Worm (Caenorhabditis elegans) whole organism, L4 larva: ENCODE measurements around the gene T28A8.4.

ENCODE experiments used
- D1046.2 ChIP-seq: fragments of 200-800 bp; sonication (Bioruptor generic); IDR thresholded peaks from 2 replicates; pipeline ENCODE4 v1.3.6; 2022; ENCODE audit warnings: missing genetic modification characterization, missing compliant biosample characterization
- F10B5.3 ChIP-seq: sonication (generic microtip); optimal IDR thresholded peaks from 2 replicates; lab custom pipeline; 2016; ENCODE audit warnings: mild to moderate bottlenecking, missing genetic modification characterization, missing compliant biosample characterization
- F37D6.2 ChIP-seq: sonication (generic microtip); optimal IDR thresholded peaks from 2 replicates; lab custom pipeline; 2016; ENCODE audit warnings: mild to moderate bottlenecking, missing genetic modification characterization, missing compliant biosample characterization
- F44E2.7 ChIP-seq: fragments of 200-800 bp; sonication (Bioruptor generic); IDR thresholded peaks from 2 replicates; pipeline ENCODE4 v2.1.2; 2022; ENCODE audit warnings: missing genetic modification characterization, missing compliant biosample characterization
- F49E8.2 ChIP-seq: sonication (generic microtip); optimal IDR thresholded peaks from 2 replicates; lab custom pipeline; 2016; ENCODE audit warnings: missing compliant biosample characterization, mild to moderate bottlenecking, missing genetic modification characterization, borderline replicate concordance
- R02D3.7 ChIP-seq: fragments of 150-350 bp; sonication (generic microtip); optimal IDR thresholded peaks from 3 replicates; lab custom pipeline; 2014; ENCODE audit warnings: missing biosample characterization, missing genetic modification characterization
- T26A8.4 ChIP-seq: fragments of 200-800 bp; sonication (Bioruptor generic); IDR thresholded peaks from 2 replicates; pipeline ENCODE4 v1.3.6; 2022; ENCODE audit warnings: missing genetic modification characterization, missing compliant biosample characterization
- Y48G9A.11 ChIP-seq: fragments of 200-800 bp; sonication (Bioruptor generic); IDR thresholded peaks from 2 replicates; pipeline ENCODE4 v1.3.6; 2022; ENCODE audit warnings: missing genetic modification reagents, missing genetic modification characterization, missing compliant biosample characterization
- ZK337.2 ChIP-seq: fragments of 200-800 bp; sonication (Bioruptor generic); IDR thresholded peaks from 2 replicates; pipeline ENCODE4 v1.3.6; 2022; ENCODE audit warnings: missing genetic modification reagents, missing genetic modification characterization, missing compliant biosample characterization
- ZK546.5 ChIP-seq, 2 experiments: sonication (generic microtip); optimal IDR thresholded peaks; 2 replicates each; lab custom pipeline; 2017; ENCODE audit warnings: missing biosample characterization in 2 of 2, missing genetic modification characterization in 2 of 2
- aha-1 ChIP-seq: fragments of 150-350 bp; peaks from one replicate; lab custom pipeline; 2014; ENCODE audit warnings: missing biosample characterization, missing genetic modification characterization
- ama-1 ChIP-seq: fragments of 150-350 bp; optimal IDR thresholded peaks from 2 replicates; lab custom pipeline; 2014; ENCODE audit warnings: inconsistent platforms, mixed read lengths
- ceh-62 ChIP-seq: sonication (generic microtip); optimal IDR thresholded peaks from 2 replicates; lab custom pipeline; 2017; ENCODE audit warnings: missing biosample characterization, missing genetic modification characterization
- ceh-82 ChIP-seq: sonication (generic microtip); optimal IDR thresholded peaks from 2 replicates; lab custom pipeline; 2017; ENCODE audit warnings: missing biosample characterization, missing genetic modification characterization
- ces-1 ChIP-seq: fragments of 150-350 bp; sonication (generic microtip); optimal IDR thresholded peaks from 4 replicates; lab custom pipeline; 2014; ENCODE audit warnings: missing biosample characterization, missing genetic modification reagents, missing genetic modification characterization
- daf-16 ChIP-seq, 3 experiments: sonication (generic microtip); optimal IDR thresholded peaks; 2 replicates each; lab custom pipeline; 2016 to 2017; ENCODE audit warnings: missing genetic modification characterization in 3 of 3, missing genetic modification reagents in 3 of 3, mild to moderate bottlenecking in 2 of 3, missing compliant biosample characterization in 2 of 3, missing biosample characterization in 1 of 3, moderate library complexity in 1 of 3
- daf-8 ChIP-seq: fragments of 200-800 bp; sonication (Bioruptor generic); IDR thresholded peaks from 2 replicates; pipeline ENCODE4 v1.3.6; 2022; ENCODE audit warnings: missing genetic modification characterization, missing compliant biosample characterization
- dmd-9 ChIP-seq: fragments of 200-800 bp; sonication (Bioruptor generic); IDR thresholded peaks from 2 replicates; pipeline ENCODE4 v1.3.6; 2022; ENCODE audit warnings: missing genetic modification reagents, missing genetic modification characterization, missing compliant biosample characterization
- duxl-1 ChIP-seq: sonication (generic microtip); optimal IDR thresholded peaks from 2 replicates; lab custom pipeline; 2016; ENCODE audit warnings: mild to moderate bottlenecking, missing genetic modification characterization, moderate library complexity, missing compliant biosample characterization; ENCODE audit not compliant: poor library complexity
- egl-43 ChIP-seq: fragments of 200-800 bp; sonication (Bioruptor generic); IDR thresholded peaks from 2 replicates; pipeline ENCODE4 v1.3.6; 2022; ENCODE audit warnings: missing genetic modification reagents, missing genetic modification characterization, missing compliant biosample characterization
- fos-1 ChIP-seq: fragments of 150-350 bp; optimal IDR thresholded peaks from 2 replicates; lab custom pipeline; 2014; ENCODE audit warnings: missing biosample characterization, missing genetic modification characterization
- gei-8 ChIP-seq: fragments of 200-800 bp; sonication (Bioruptor generic); optimal IDR thresholded peaks from 2 replicates; lab custom pipeline; 2018; ENCODE audit warnings: mild to moderate bottlenecking, missing genetic modification characterization, missing compliant biosample characterization
- hlh-11 ChIP-seq: fragments of 200-800 bp; sonication (Bioruptor generic); optimal IDR thresholded peaks from 2 replicates; lab custom pipeline; 2018; ENCODE audit warnings: mild to moderate bottlenecking, missing genetic modification characterization, missing compliant biosample characterization
- hlh-30 ChIP-seq: sonication (generic microtip); optimal IDR thresholded peaks from 2 replicates; lab custom pipeline; 2017; ENCODE audit warnings: antibody characterized with exemption, mild to moderate bottlenecking, missing genetic modification characterization, missing compliant biosample characterization; ENCODE audit not compliant: insufficient read depth
- jun-1 ChIP-seq: fragments of 150-350 bp; optimal IDR thresholded peaks from 2 replicates; lab custom pipeline; 2014; ENCODE audit warnings: missing biosample characterization, missing genetic modification reagents, missing genetic modification characterization
- lin-13 ChIP-seq: fragments of 150-350 bp; optimal IDR thresholded peaks from 2 replicates; lab custom pipeline; 2014; ENCODE audit warnings: missing biosample characterization, missing genetic modification reagents, missing genetic modification characterization
- lin-38 ChIP-seq: fragments of 200-800 bp; sonication (Bioruptor generic); IDR thresholded peaks from 2 replicates; pipeline ENCODE4 v1.3.6; 2022; ENCODE audit warnings: missing genetic modification reagents, missing genetic modification characterization, missing compliant biosample characterization
- lin-39 ChIP-seq: fragments of 150-350 bp; optimal IDR thresholded peaks from 2 replicates; lab custom pipeline; 2014; ENCODE audit warnings: missing biosample characterization, missing genetic modification reagents, missing genetic modification characterization
- lir-3 ChIP-seq: sonication (generic microtip); optimal IDR thresholded peaks from 2 replicates; lab custom pipeline; 2016; ENCODE audit warnings: mild to moderate bottlenecking, missing genetic modification characterization, missing compliant biosample characterization
- madf-5 ChIP-seq, 2 experiments: fragments of 200-800 bp; sonication (Bioruptor generic); IDR thresholded peaks; 2 replicates each; pipeline ENCODE4 v1.3.6; 2022; ENCODE audit warnings: missing compliant biosample characterization in 2 of 2, missing genetic modification characterization in 2 of 2
- mdl-1 ChIP-seq, 2 experiments: fragments of 150-350 bp in 1 of 2; sonication (generic microtip) in 1 of 2; optimal IDR thresholded peaks; 2 replicates each; lab custom pipeline; 2014 to 2017; ENCODE audit warnings: missing biosample characterization in 2 of 2, missing genetic modification characterization in 2 of 2
- mes-2 ChIP-seq: sonication (generic microtip); optimal IDR thresholded peaks from 2 replicates; lab custom pipeline; 2016; ENCODE audit warnings: missing genotype, mild to moderate bottlenecking, missing genetic modification characterization, missing compliant biosample characterization; ENCODE audit not compliant: poor library complexity, severe bottlenecking
- mxl-2 ChIP-seq: fragments of 200-800 bp; sonication (Bioruptor generic); conservative IDR thresholded peaks from 2 replicates; pipeline ENCODE4 v1.3.6; 2022; ENCODE audit warnings: missing genetic modification reagents, missing genetic modification characterization, missing compliant biosample characterization
- nhr-102 ChIP-seq: sonication (generic microtip); optimal IDR thresholded peaks from 2 replicates; lab custom pipeline; 2016; ENCODE audit warnings: mild to moderate bottlenecking, missing genetic modification characterization, moderate library complexity, missing compliant biosample characterization
- nhr-11 ChIP-seq: fragments of 150-350 bp; optimal IDR thresholded peaks from 2 replicates; lab custom pipeline; 2014; ENCODE audit warnings: missing biosample characterization, missing genetic modification characterization
- nhr-28 ChIP-seq: fragments of 150-350 bp; optimal IDR thresholded peaks from 2 replicates; lab custom pipeline; 2014; ENCODE audit warnings: missing biosample characterization, missing genetic modification characterization
- nhr-42 ChIP-seq: fragments of 200-800 bp; sonication (Bioruptor generic); IDR thresholded peaks from 2 replicates; pipeline ENCODE4 v1.3.6; 2022; ENCODE audit warnings: missing genetic modification characterization, missing compliant biosample characterization
- nhr-77 ChIP-seq: fragments of 150-350 bp; optimal IDR thresholded peaks from 2 replicates; lab custom pipeline; 2014; ENCODE audit warnings: missing biosample characterization, missing genetic modification characterization
- saeg-2 ChIP-seq: fragments of 200-800 bp; sonication (Bioruptor generic); IDR thresholded peaks from 2 replicates; pipeline ENCODE4 v1.3.6; 2022; ENCODE audit warnings: missing genetic modification reagents, missing genetic modification characterization, missing compliant biosample characterization
- sdz-12 ChIP-seq: fragments of 200-800 bp; sonication (Bioruptor generic); optimal IDR thresholded peaks from 2 replicates; lab custom pipeline; 2018; ENCODE audit warnings: mild to moderate bottlenecking, missing genetic modification characterization, missing compliant biosample characterization
- set-16 ChIP-seq: fragments of 200-800 bp; sonication (Bioruptor generic); IDR thresholded peaks from 2 replicates; pipeline ENCODE4 v1.3.6; 2022; ENCODE audit warnings: missing genetic modification reagents, missing genetic modification characterization, missing compliant biosample characterization
- snpc-1.2 ChIP-seq: fragments of 200-800 bp; sonication (Bioruptor generic); IDR thresholded peaks from 2 replicates; pipeline ENCODE4 v1.3.6; 2022; ENCODE audit warnings: missing genetic modification reagents, missing genetic modification characterization, missing compliant biosample characterization
- tra-1 ChIP-seq: fragments of 200-800 bp; sonication (Bioruptor generic); IDR thresholded peaks from 2 replicates; pipeline ENCODE4 v1.3.6; 2022; ENCODE audit warnings: missing genetic modification reagents, missing genetic modification characterization, missing compliant biosample characterization
- unc-62 ChIP-seq, 3 experiments: fragments of 150-350 bp in 1 of 3; sonication (generic microtip); optimal IDR thresholded peaks in 2 of 3; peaks in 1 of 3; 1 replicate in 1 of 3; 2 replicates in 2 of 3; lab custom pipeline; 2014 to 2017; ENCODE audit warnings: missing biosample characterization in 3 of 3, missing genetic modification characterization in 3 of 3, missing genetic modification reagents in 3 of 3, missing genotype in 1 of 3
- zag-1 ChIP-seq: fragments of 150-350 bp; optimal IDR thresholded peaks from 2 replicates; lab custom pipeline; 2014; ENCODE audit warnings: missing biosample characterization, missing genetic modification characterization
- zfp-3 ChIP-seq: fragments of 200-800 bp; sonication (Bioruptor generic); conservative IDR thresholded peaks from 2 replicates; pipeline ENCODE4 v1.3.6; 2022; ENCODE audit warnings: missing genetic modification reagents, missing genetic modification characterization, missing compliant biosample characterization
- zip-11 ChIP-seq: fragments of 200-800 bp; sonication (Bioruptor generic); IDR thresholded peaks from 2 replicates; pipeline ENCODE4 v1.3.6; 2022; ENCODE audit warnings: missing genetic modification characterization, missing compliant biosample characterization
- ztf-11 ChIP-seq: fragments of 150-350 bp; optimal IDR thresholded peaks from 2 replicates; lab custom pipeline; 2014; ENCODE audit warnings: missing biosample characterization, missing genetic modification characterization

Gene T28A8.4

DNA sequence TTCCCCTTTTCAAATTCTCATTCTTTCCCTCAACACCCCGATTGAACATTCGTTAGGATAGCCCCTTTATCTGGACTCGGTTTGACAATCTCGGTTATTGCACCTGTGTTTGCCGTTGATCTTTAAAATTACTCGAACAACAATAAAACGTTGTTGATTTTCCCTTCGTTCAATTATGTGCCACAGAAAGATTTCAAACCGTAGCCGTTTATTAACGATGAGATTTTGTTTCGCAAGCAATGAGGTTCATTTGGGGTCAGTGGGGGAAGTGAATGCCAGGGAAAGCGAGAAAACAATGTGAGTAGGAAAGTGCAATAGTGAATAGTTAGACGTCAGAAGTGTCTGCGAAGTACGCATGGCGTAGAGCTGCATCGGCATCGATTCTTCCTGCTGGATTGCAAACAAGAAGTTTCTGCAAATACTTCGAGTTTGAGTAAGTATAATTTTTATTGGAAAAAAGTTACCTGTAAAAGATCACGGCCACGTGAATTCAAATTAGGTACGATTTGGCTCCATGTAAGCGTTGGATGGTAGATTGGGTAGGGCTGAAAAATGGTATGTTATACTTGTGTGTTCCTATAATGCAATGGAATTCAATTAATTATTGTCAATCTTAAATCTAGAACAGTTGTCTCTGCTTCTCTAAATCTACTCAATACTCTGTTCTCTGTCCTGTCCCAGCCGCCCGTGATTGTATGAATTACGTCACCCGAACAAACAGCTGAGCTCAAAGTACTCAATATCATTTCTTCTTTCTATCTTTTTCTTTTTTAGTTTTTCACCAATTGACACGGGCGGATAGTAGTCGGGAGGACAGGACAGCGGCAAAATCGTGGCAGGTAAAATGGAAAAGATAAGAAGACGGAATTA lies 38.8 kb upstream of the T28A8.4 start, which contains the start of gene kel-3 (continued):
- TF ChIP-seq set-16 (GFP tag; lab: Robert Waterston, UW) = no peak
- no peak for TF ChIP-seq ceh-82 (tag; lab: Kevin White, UChicago)
- peak; percentile 74 for TF ChIP-seq nhr-11
- no peak for TF ChIP-seq R02D3.7 (tag; lab: Kevin White, UChicago)
- TF ChIP-seq dmd-9 = peak; percentile 67
- no peak for TF ChIP-seq ZK337.2 (GFP tag; lab: Robert Waterston, UW)
- TF ChIP-seq ama-1 = peak; percentile 99
- peak; percentile 24 to 47 for TF ChIP-seq mdl-1 (tag; optimal IDR thresholded peaks at IDR 0.05; lab: Kevin White, UChicago)
- peak; percentile 91 for TF ChIP-seq aha-1 (tag; lab: Kevin White, UChicago)
- TF ChIP-seq snpc-1.2 (GFP tag; lab: Robert Waterston, UW) = peak; percentile 72
- TF ChIP-seq D1046.2 (GFP tag; lab: Robert Waterston, UW) = peak; percentile 67; the same call in 1 of the 2 replicates
- TF ChIP-seq tra-1 = peak; percentile 70
- peak; percentile 70 for TF ChIP-seq egl-43 (GFP tag; lab: Robert Waterston, UW)
- TF ChIP-seq jun-1 (tag; lab: Kevin White, UChicago) = no peak
- TF ChIP-seq F37D6.2 (tag; lab: Kevin White, UChicago) = no peak
- TF ChIP-seq T26A8.4 (GFP tag; lab: Robert Waterston, UW) = peak; percentile 93
- TF ChIP-seq zip-11 (GFP tag; lab: Robert Waterston, UW) = 0 out of 2 replicates have a peak, but pooled peaks have one; percentile 17
- peak; percentile 70 for TF ChIP-seq mes-2 (tag; lab: Kevin White, UChicago)
- TF ChIP-seq gei-8 = peak; percentile 88
- TF ChIP-seq fos-1 (tag; lab: Kevin White, UChicago) = peak; percentile 41
- peak; percentile 96 for TF ChIP-seq zfp-3 (GFP tag; lab: Robert Waterston, UW)
- TF ChIP-seq ceh-62 (tag; lab: Kevin White, UChicago) = no peak
- peak in 1 of 2 experiments; percentile 91 for TF ChIP-seq unc-62 (GFP tag; optimal IDR thresholded peaks at IDR 0.05 in 1 of 2; lab: Kevin White, UChicago)
- no peak for TF ChIP-seq unc-62 (tag; optimal IDR thresholded peaks at IDR 0.05; lab: Kevin White, UChicago)
- TF ChIP-seq nhr-102 = peak; percentile 90
- TF ChIP-seq F49E8.2 (tag; lab: Kevin White, UChicago) = peak; percentile 92
- peak in 1 of 2 experiments; percentile 63 for TF ChIP-seq ZK546.5 (tag; optimal IDR thresholded peaks at IDR 0.05; lab: Kevin White, UChicago)
- TF ChIP-seq lin-38 = peak; percentile 80
- peak; percentile 58 for TF ChIP-seq lin-39 (tag; lab: Kevin White, UChicago)
- peak; percentile 50 to 61 for TF ChIP-seq daf-16 (GFP tag; optimal IDR thresholded peaks at IDR 0.05; lab: Kevin White, UChicago)
- peak; percentile 79 for TF ChIP-seq daf-16 (tag; optimal IDR thresholded peaks at IDR 0.05; lab: Kevin White, UChicago)
- TF ChIP-seq mxl-2 (GFP tag; lab: Robert Waterston, UW) = no peak
- no peak for TF ChIP-seq F44E2.7 (GFP tag; lab: Robert Waterston, UW)
- peak; percentile 98 for TF ChIP-seq hlh-11
- peak in 1 of 2 experiments; percentile 81; a peak in 2 of 4 replicates for TF ChIP-seq madf-5 (GFP tag; IDR thresholded peaks at IDR 0.05; lab: Robert Waterston, UW)
- TF ChIP-seq zag-1 (tag; lab: Kevin White, UChicago) = no peak
- TF ChIP-seq nhr-28 (tag; lab: Kevin White, UChicago) = peak; percentile 91
- TF ChIP-seq lir-3 (tag; lab: Kevin White, UChicago) = peak; percentile 7
- peak; percentile 84 for TF ChIP-seq duxl-1 (tag; lab: Kevin White, UChicago)
- TF ChIP-seq ces-1 (GFP tag; lab: Kevin White, UChicago) = no peak
- peak; percentile 34; the same call in 1 of the 2 replicates for TF ChIP-seq daf-8
- peak; percentile 82 for TF ChIP-seq lin-13
- no peak for TF ChIP-seq ztf-11 (tag; lab: Kevin White, UChicago)
- peak; percentile 76 for TF ChIP-seq F10B5.3 (tag; lab: Kevin White, UChicago)
- TF ChIP-seq nhr-42 (GFP tag; lab: Robert Waterston, UW) = peak; percentile 86
- peak; percentile 76 for TF ChIP-seq hlh-30
- TF ChIP-seq nhr-77 = peak; percentile 88
- TF ChIP-seq Y48G9A.11 (GFP tag; lab: Robert Waterston, UW) = peak; percentile 85
- peak; percentile 62; the same call in 1 of the 2 replicates for TF ChIP-seq saeg-2 (GFP tag; lab: Robert Waterston, UW)
- peak; percentile 97 for TF ChIP-seq sdz-12
